Worm (Caenorhabditis elegans): Measurements from ENCODE around the gene T05A1.5.
"Not testable (repeated sequence)": the region's sequence is repeated elsewhere in the genome, so short reads cannot be mapped to it uniquely, and the experiment has no call there.

Gene T05A1.5

ce11 chrIV:9563079-9563478 lies 17.0 kb downstream of the T05A1.5 start, which contains the start of gene col-122:
col-122 (plus strand) TSS chrIV:9563379.
- TF ChIP-seq dao-5 (tag; optimal IDR thresholded peaks at IDR 0.05) (no peak), him-1 (tag; optimal IDR thresholded peaks at IDR 0.05) (no peak), W03F9.2 (tag; optimal IDR thresholded peaks at IDR 0.05) (no peak)

ce11 chrIV:9563529-9564376 lies 17.7 kb downstream of the T05A1.5 start:
- no peak for TF ChIP-seq him-1 (tag; optimal IDR thresholded peaks at IDR 0.05)
- TF ChIP-seq dao-5 (tag; optimal IDR thresholded peaks at IDR 0.05): no peak
- no peak for TF ChIP-seq W03F9.2 (tag; optimal IDR thresholded peaks at IDR 0.05)

ce11 chrIV:9566505-9566904 lies 20.4 kb downstream of the T05A1.5 start, which contains the start of gene lron-14:
lron-14 (minus strand) TSS chrIV:9566605.
- TF ChIP-seq dao-5 (tag; optimal IDR thresholded peaks at IDR 0.05) (no peak), him-1 (tag; optimal IDR thresholded peaks at IDR 0.05) (no peak), W03F9.2 (tag; optimal IDR thresholded peaks at IDR 0.05) (no peak)

ce11 chrIV:9580021-9580420 lies 33.9 kb downstream of the T05A1.5 start, which contains the start of gene npr-2:
npr-2 (minus strand) TSS chrIV:9580121.
- TF ChIP-seq dao-5 (tag; optimal IDR thresholded peaks at IDR 0.05): no peak
- TF ChIP-seq W03F9.2 (tag; optimal IDR thresholded peaks at IDR 0.05): no peak
- no peak for TF ChIP-seq him-1 (tag; optimal IDR thresholded peaks at IDR 0.05)

- TF ChIP-seq W03F9.2 (tag; optimal IDR thresholded peaks at IDR 0.05): no peak
- TF ChIP-seq dao-5 (tag; optimal IDR thresholded peaks at IDR 0.05): no peak
- no peak for TF ChIP-seq him-1 (tag; optimal IDR thresholded peaks at IDR 0.05)
Observed at ce11 chrIV:9584352-9584751, 38.3 kb downstream of the T05A1.5 start.

- no peak for TF ChIP-seq him-1 (tag; optimal IDR thresholded peaks at IDR 0.05)
- peak; percentile 26 for TF ChIP-seq W03F9.2 (tag; optimal IDR thresholded peaks at IDR 0.05)
- TF ChIP-seq dao-5 (tag; optimal IDR thresholded peaks at IDR 0.05): no peak
Observed at ce11 chrIV:9588784-9589457, 42.8 kb downstream of the T05A1.5 start, which contains the start of gene trcs-1. trcs-1 (minus strand) TSS chrIV:9588834.

- no peak for TF ChIP-seq him-1 (tag; optimal IDR thresholded peaks at IDR 0.05)
- TF ChIP-seq dao-5 (tag; optimal IDR thresholded peaks at IDR 0.05): no peak
- TF ChIP-seq W03F9.2 (tag; optimal IDR thresholded peaks at IDR 0.05): no peak
Observed at ce11 chrIV:9592413-9592812, 46.3 kb downstream of the T05A1.5 start, which contains the start of gene pei-1. pei-1 (minus strand) TSS chrIV:9592513.

ce11 chrIV:9593456-9593855 lies 47.4 kb downstream of the T05A1.5 start, which contains the start of gene spp-18:
spp-18 (plus strand) TSS chrIV:9593712.
- TF ChIP-seq W03F9.2 (tag; optimal IDR thresholded peaks at IDR 0.05): no peak
- no peak for TF ChIP-seq dao-5 (tag; optimal IDR thresholded peaks at IDR 0.05)
- TF ChIP-seq him-1 (tag; optimal IDR thresholded peaks at IDR 0.05): no peak

ce11 chrIV:9595779-9596406 lies 49.8 kb downstream of the T05A1.5 start, which contains the start of the genes F27C8.3 and F27C8.2:
F27C8.3 (minus strand) TSS chrIV:9595879.
F27C8.2 (plus strand) TSS chrIV:9596356.
- not testable (repeated sequence) for TF ChIP-seq W03F9.2, him-1, dao-5 (tag; optimal IDR thresholded peaks at IDR 0.05)

ce11 chrIV:9601595-9601994 lies 55.5 kb downstream of the T05A1.5 start, which contains the start of gene aat-1:
aat-1 (minus strand) TSS chrIV:9601695.
- no peak for TF ChIP-seq W03F9.2 (tag; optimal IDR thresholded peaks at IDR 0.05)
- TF ChIP-seq him-1 (tag; optimal IDR thresholded peaks at IDR 0.05): no peak
- no peak for TF ChIP-seq dao-5 (tag; optimal IDR thresholded peaks at IDR 0.05)

ce11 chrIV:9607945-9608344 lies 61.9 kb downstream of the T05A1.5 start:
- TF ChIP-seq dao-5 (tag; optimal IDR thresholded peaks at IDR 0.05) (no peak), W03F9.2 (tag; optimal IDR thresholded peaks at IDR 0.05) (no peak), him-1 (tag; optimal IDR thresholded peaks at IDR 0.05) (no peak)

ce11 chrIV:9609095-9609494 lies 63.0 kb downstream of the T05A1.5 start:
- TF ChIP-seq him-1 (tag; optimal IDR thresholded peaks at IDR 0.05) (no peak), W03F9.2 (tag; optimal IDR thresholded peaks at IDR 0.05) (no peak), dao-5 (tag; optimal IDR thresholded peaks at IDR 0.05) (no peak)
